Worm (Caenorhabditis elegans) whole organism, L3 larva: ENCODE measurements around the gene B0035.22.
A peak's percentile ranks its signal among the peaks of the same experiment; 100 is the strongest.

ENCODE experiments used
- ZK546.5 ChIP-seq: sonication (generic microtip); optimal IDR thresholded peaks from 2 replicates; lab custom pipeline; 2017; ENCODE audit warnings: missing biosample characterization, missing genetic modification characterization
- aly-2 ChIP-seq: fragments of 150-350 bp; optimal IDR thresholded peaks from 2 replicates; lab custom pipeline; 2014; ENCODE audit warnings: missing biosample characterization, missing genetic modification characterization
- ceh-28 ChIP-seq: fragments of 150-350 bp; optimal IDR thresholded peaks from 2 replicates; lab custom pipeline; 2014; ENCODE audit warnings: missing biosample characterization, missing genetic modification reagents, missing genetic modification characterization
- ceh-82 ChIP-seq: fragments of 150-350 bp; optimal IDR thresholded peaks from 2 replicates; lab custom pipeline; 2014; ENCODE audit warnings: missing biosample characterization, missing genetic modification characterization
- ceh-9 ChIP-seq: sonication (generic microtip); optimal IDR thresholded peaks from 2 replicates; lab custom pipeline; 2018; ENCODE audit warnings: missing biosample characterization, missing genetic modification characterization
- egl-5 ChIP-seq: fragments of 150-350 bp; optimal IDR thresholded peaks from 2 replicates; lab custom pipeline; 2017; ENCODE audit warnings: missing biosample characterization, missing genetic modification reagents, missing genetic modification characterization, inconsistent platforms
- elt-2 ChIP-seq: sonication (generic microtip); optimal IDR thresholded peaks from 2 replicates; lab custom pipeline; 2016; ENCODE audit warnings: missing genetic modification reagents, mild to moderate bottlenecking, missing genetic modification characterization, missing compliant biosample characterization
- fkh-10 ChIP-seq: sonication (generic microtip); optimal IDR thresholded peaks from 2 replicates; lab custom pipeline; 2017; ENCODE audit warnings: missing biosample characterization, missing genetic modification reagents, missing genetic modification characterization
- fkh-2 ChIP-seq: fragments of 150-350 bp; optimal IDR thresholded peaks from 2 replicates; lab custom pipeline; 2014; ENCODE audit warnings: missing biosample characterization, missing genetic modification reagents, missing genetic modification characterization
- fos-1 ChIP-seq: fragments of 150-350 bp; optimal IDR thresholded peaks from 2 replicates; lab custom pipeline; 2014; ENCODE audit warnings: missing biosample characterization, missing genetic modification characterization
- hmg-11 ChIP-seq: sonication (generic microtip); optimal IDR thresholded peaks from 2 replicates; lab custom pipeline; 2016; ENCODE audit warnings: missing genetic modification characterization, missing compliant biosample characterization
- jun-1 ChIP-seq: fragments of 150-350 bp; optimal IDR thresholded peaks from 2 replicates; lab custom pipeline; 2014; ENCODE audit warnings: missing biosample characterization, missing genetic modification reagents, missing genetic modification characterization
- lin-15B ChIP-seq: fragments of 150-350 bp; optimal IDR thresholded peaks from 2 replicates; lab custom pipeline; 2014; ENCODE audit warnings: missing biosample characterization, missing genetic modification characterization
- lin-39 ChIP-seq: fragments of 150-350 bp; optimal IDR thresholded peaks from 2 replicates; lab custom pipeline; 2018; ENCODE audit warnings: missing biosample characterization, missing genetic modification reagents, missing genetic modification characterization
- mdl-1 ChIP-seq: fragments of 150-350 bp; optimal IDR thresholded peaks from 2 replicates; lab custom pipeline; 2014; ENCODE audit warnings: missing biosample characterization, missing genetic modification characterization
- mml-1 ChIP-seq: fragments of 150-350 bp; sonication (generic microtip); optimal IDR thresholded peaks from 3 replicates; lab custom pipeline; 2014; ENCODE audit warnings: missing biosample characterization, missing genetic modification characterization
- nfya-1 ChIP-seq: sonication (generic microtip); optimal IDR thresholded peaks from 2 replicates; lab custom pipeline; 2017; ENCODE audit warnings: missing genetic modification characterization, mild to moderate bottlenecking, missing compliant biosample characterization, antibody characterized with exemption, moderate library complexity; ENCODE audit not compliant: insufficient read depth
- nhr-11 ChIP-seq: fragments of 150-350 bp; optimal IDR thresholded peaks from 2 replicates; lab custom pipeline; 2014; ENCODE audit warnings: missing biosample characterization, missing genetic modification characterization
- nhr-12 ChIP-seq: fragments of 150-350 bp; optimal IDR thresholded peaks from 2 replicates; lab custom pipeline; 2014; ENCODE audit warnings: missing biosample characterization, missing genetic modification characterization
- nhr-23 ChIP-seq: fragments of 150-350 bp; optimal IDR thresholded peaks from 2 replicates; lab custom pipeline; 2014; ENCODE audit warnings: missing biosample characterization, missing genetic modification reagents, missing genetic modification characterization
- nhr-25 ChIP-seq: sonication (generic microtip); optimal IDR thresholded peaks from 2 replicates; lab custom pipeline; 2017; ENCODE audit warnings: missing biosample characterization, missing genetic modification characterization
- nhr-28 ChIP-seq: fragments of 150-350 bp; optimal IDR thresholded peaks from 2 replicates; lab custom pipeline; 2014; ENCODE audit warnings: missing biosample characterization, missing genetic modification characterization
- nhr-43 ChIP-seq: sonication (generic microtip); optimal IDR thresholded peaks from 2 replicates; lab custom pipeline; 2016; ENCODE audit warnings: mild to moderate bottlenecking, missing genetic modification characterization, missing compliant biosample characterization; ENCODE audit not compliant: poor library complexity, severe bottlenecking
- nhr-67 ChIP-seq: fragments of 150-350 bp; optimal IDR thresholded peaks from 2 replicates; lab custom pipeline; 2014; ENCODE audit warnings: missing biosample characterization, missing genetic modification characterization
- nhr-76 ChIP-seq: fragments of 150-350 bp; sonication (generic microtip); optimal IDR thresholded peaks from 5 replicates; lab custom pipeline; 2014; ENCODE audit warnings: missing biosample characterization, missing genetic modification characterization
- nhr-77 ChIP-seq: fragments of 150-350 bp; optimal IDR thresholded peaks from 2 replicates; lab custom pipeline; 2014; ENCODE audit warnings: missing biosample characterization, missing genetic modification characterization
- pha-4 ChIP-seq: fragments of 150-350 bp; optimal IDR thresholded peaks from 2 replicates; lab custom pipeline; 2014; ENCODE audit warnings: missing biosample characterization, missing genetic modification reagents, missing genetic modification characterization
- pqm-1 ChIP-seq: fragments of 150-350 bp; optimal IDR thresholded peaks from 2 replicates; lab custom pipeline; 2017; ENCODE audit warnings: missing biosample characterization, missing genetic modification characterization, inconsistent platforms
- sea-2 ChIP-seq: fragments of 150-350 bp; sonication (generic microtip); optimal IDR thresholded peaks from 4 replicates; lab custom pipeline; 2014; ENCODE audit warnings: missing biosample characterization, missing genetic modification reagents, missing genetic modification characterization
- skn-1 ChIP-seq: fragments of 150-350 bp; optimal IDR thresholded peaks from 2 replicates; lab custom pipeline; 2014; ENCODE audit warnings: missing biosample characterization, missing genetic modification characterization
- snpc-4 ChIP-seq: fragments of 150-350 bp; optimal IDR thresholded peaks from 2 replicates; lab custom pipeline; 2014; ENCODE audit warnings: missing biosample characterization, missing genetic modification characterization
- tbx-2 ChIP-seq: sonication (generic microtip); optimal IDR thresholded peaks from 2 replicates; lab custom pipeline; 2016; ENCODE audit warnings: mild to moderate bottlenecking, missing genetic modification characterization, missing compliant biosample characterization
- unc-39 ChIP-seq: sonication (generic microtip); optimal IDR thresholded peaks from 4 replicates; lab custom pipeline; 2017; ENCODE audit warnings: missing biosample characterization, missing genetic modification characterization
- unc-62 ChIP-seq: fragments of 150-350 bp; sonication (generic microtip); optimal IDR thresholded peaks from 4 replicates; lab custom pipeline; 2014; ENCODE audit warnings: missing biosample characterization, missing genetic modification reagents, missing genetic modification characterization
- zag-1 ChIP-seq: fragments of 150-350 bp; optimal IDR thresholded peaks from 2 replicates; lab custom pipeline; 2014; ENCODE audit warnings: missing biosample characterization, missing genetic modification characterization
- ztf-11 ChIP-seq: fragments of 150-350 bp; optimal IDR thresholded peaks from 2 replicates; lab custom pipeline; 2014; ENCODE audit warnings: missing biosample characterization, missing genetic modification characterization
- ztf-4 ChIP-seq: fragments of 150-350 bp; optimal IDR thresholded peaks from 2 replicates; lab custom pipeline; 2014; ENCODE audit warnings: missing biosample characterization, missing genetic modification characterization

The B0035.22 gene

DNA sequence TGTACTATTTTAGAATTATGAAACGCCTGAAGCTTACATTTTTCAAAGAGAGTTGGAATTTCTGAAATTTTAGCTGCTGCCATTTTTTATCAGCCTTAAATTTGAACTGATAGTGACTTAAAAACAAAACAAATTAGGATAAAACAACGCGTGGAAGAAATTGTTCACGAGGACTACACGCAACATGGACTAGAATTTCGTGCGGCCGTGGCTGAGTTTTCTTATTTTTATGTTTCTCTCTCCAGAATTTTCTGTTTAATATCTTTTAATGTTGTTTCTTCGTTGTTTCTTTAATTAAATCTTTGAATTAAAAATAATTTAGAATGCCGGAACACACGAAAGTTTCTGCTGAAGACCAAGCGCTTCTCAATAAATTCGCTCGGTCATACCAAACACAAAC is at the start of gene B0035.22, which contains the start of the genes B0035.3 and pfd-4:
TSS of gene B0035.22 (plus strand) at position 269 of the 400 bp plus-strand sequence.
TSS of gene B0035.3 (minus strand) at position 114 of the 400 bp plus-strand sequence.
TSS of gene pfd-4 (plus strand) at position 323 of the 400 bp plus-strand sequence.
- no peak for TF ChIP-seq ceh-28
- peak; percentile 63 for TF ChIP-seq nhr-23 (tag; lab: Kevin White, UChicago)
- no peak for TF ChIP-seq ztf-11 (tag; lab: Kevin White, UChicago)
- TF ChIP-seq lin-15B (tag; lab: Kevin White, UChicago), result peak; percentile 85
- TF ChIP-seq snpc-4, result peak; percentile 18
- TF ChIP-seq hmg-11 (tag; lab: Kevin White, UChicago), result peak; percentile 25
- TF ChIP-seq elt-2, result no peak
- no peak for TF ChIP-seq nhr-12 (tag; lab: Kevin White, UChicago)
- TF ChIP-seq zag-1 (tag; lab: Kevin White, UChicago), result no peak
- TF ChIP-seq nfya-1 (tag; lab: Kevin White, UChicago), result peak; percentile 62
- TF ChIP-seq mml-1 (tag; lab: Kevin White, UChicago), result no peak
- no peak for TF ChIP-seq mdl-1 (tag; lab: Kevin White, UChicago)
- no peak for TF ChIP-seq pqm-1 (tag; lab: Kevin White, UChicago)
- no peak for TF ChIP-seq fkh-2
- no peak for TF ChIP-seq unc-62 (GFP tag; lab: Kevin White, UChicago)
- TF ChIP-seq fos-1 (tag; lab: Kevin White, UChicago), result no peak
- no peak for TF ChIP-seq sea-2
- no peak for TF ChIP-seq nhr-77 (tag; lab: Kevin White, UChicago)
- TF ChIP-seq pha-4 (tag; lab: Kevin White, UChicago), result peak; percentile 60
- TF ChIP-seq nhr-76 (tag; lab: Kevin White, UChicago), result no peak
- TF ChIP-seq tbx-2 (tag; lab: Kevin White, UChicago), result no peak
- no peak for TF ChIP-seq ZK546.5
- no peak for TF ChIP-seq ceh-82 (tag; lab: Kevin White, UChicago)
- no peak for TF ChIP-seq nhr-28
- TF ChIP-seq aly-2 (tag; lab: Kevin White, UChicago), result no peak
- no peak for TF ChIP-seq egl-5 (tag; lab: Kevin White, UChicago)
- TF ChIP-seq fkh-10 (GFP tag; lab: Kevin White, UChicago), result no peak
- peak; percentile 68 for TF ChIP-seq nhr-43 (tag; lab: Kevin White, UChicago)
- no peak for TF ChIP-seq nhr-67 (tag; lab: Kevin White, UChicago)
- no peak for TF ChIP-seq jun-1
- TF ChIP-seq unc-39, result no peak
- TF ChIP-seq nhr-25 (tag; lab: Kevin White, UChicago), result peak; percentile 3

DNA sequence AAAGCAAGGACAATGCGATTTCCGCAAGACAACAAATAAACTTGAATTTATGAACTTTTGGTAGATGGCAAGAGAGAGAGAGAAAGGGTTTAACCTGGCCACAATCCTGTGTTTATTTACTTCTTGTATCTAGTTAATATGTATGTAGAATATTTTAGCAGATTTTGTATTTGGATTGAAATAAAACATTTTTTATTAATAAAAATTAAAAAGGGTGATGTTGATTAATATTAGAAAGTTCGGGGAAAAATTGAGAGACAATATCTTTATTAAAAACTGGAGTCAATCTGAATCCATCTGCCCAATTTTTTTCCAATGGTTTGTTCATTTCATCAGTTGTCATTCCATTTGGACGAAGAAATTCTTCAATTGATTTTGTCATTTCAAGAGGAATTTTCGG is 48.9 kb upstream of the B0035.22 start, which contains the start of gene col-127:
TSS of gene col-127 (minus strand) at position 101 of the 400 bp plus-strand sequence.
- no peak for TF ChIP-seq nfya-1 (tag; lab: Kevin White, UChicago)
- no peak for TF ChIP-seq skn-1 (tag; lab: Kevin White, UChicago)
- no peak for TF ChIP-seq tbx-2 (tag; lab: Kevin White, UChicago)
- no peak for TF ChIP-seq nhr-11
- TF ChIP-seq lin-15B (tag; lab: Kevin White, UChicago), result no peak
- no peak for TF ChIP-seq unc-39
- no peak for TF ChIP-seq fkh-2
- TF ChIP-seq jun-1, result no peak
- no peak for TF ChIP-seq nhr-77 (tag; lab: Kevin White, UChicago)
- TF ChIP-seq lin-39 (tag; lab: Kevin White, UChicago), result no peak
- no peak for TF ChIP-seq ztf-11 (tag; lab: Kevin White, UChicago)
- TF ChIP-seq ztf-4, result no peak

DNA sequence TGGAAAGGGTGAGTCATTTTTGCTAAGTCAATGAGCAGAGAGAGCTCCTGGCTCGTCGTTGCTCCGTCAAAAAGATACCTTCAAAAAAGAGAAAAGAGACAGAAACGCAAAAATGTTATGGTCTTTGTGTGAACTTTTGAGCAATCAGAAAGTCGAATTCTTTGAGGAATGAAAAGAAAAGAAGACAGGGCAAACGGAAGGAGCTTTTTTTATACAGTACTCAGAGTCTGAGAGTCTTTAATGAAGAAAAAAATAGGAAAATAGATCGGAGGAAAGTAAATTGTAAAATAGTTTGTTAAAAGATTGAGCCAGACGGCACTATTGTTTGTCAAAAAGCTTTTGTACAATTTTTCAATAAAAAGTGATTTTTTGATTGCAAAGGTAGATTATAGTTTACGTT is 45.5 kb upstream of the B0035.22 start:
- TF ChIP-seq egl-5 (tag; lab: Kevin White, UChicago) (no peak), hmg-11 (tag; lab: Kevin White, UChicago) (no peak), pha-4 (tag; lab: Kevin White, UChicago) (peak; percentile 90)

DNA sequence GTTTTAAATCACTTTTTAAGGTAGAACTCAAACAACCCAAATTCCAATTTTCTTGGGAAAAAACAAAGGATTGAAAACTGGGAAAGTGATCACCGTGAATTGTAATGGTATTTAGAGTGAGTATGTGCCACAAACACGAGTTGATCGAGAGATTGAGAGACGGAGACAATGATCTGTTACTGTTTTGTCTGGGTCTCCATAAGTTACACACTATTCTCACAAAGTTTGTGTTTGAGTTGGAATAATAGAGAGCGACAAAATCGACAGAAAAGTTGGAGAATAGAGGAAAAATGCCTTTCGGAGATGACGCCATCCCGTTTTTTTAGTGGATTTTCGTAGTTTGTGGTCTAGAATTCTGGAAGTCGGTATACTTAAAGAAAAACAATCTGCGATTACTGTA is 43.7 kb upstream of the B0035.22 start, which contains the start of gene nhr-7:
TSS of gene nhr-7 (minus strand) at position 101 of the 400 bp plus-strand sequence.
- no peak for TF ChIP-seq ceh-9 (tag; lab: Kevin White, UChicago)
- peak; percentile 72 for TF ChIP-seq pha-4 (tag; lab: Kevin White, UChicago)
- no peak for TF ChIP-seq lin-39 (tag; lab: Kevin White, UChicago)
